Worm (Caenorhabditis elegans) whole organism, L3 larva: ENCODE data around the gene F39H12.1.

Source experiments
- R02D3.7 ChIP-seq: fragments of 150-350 bp; optimal IDR thresholded peaks from 2 replicates; lab custom pipeline; 2014; ENCODE audit warnings: missing biosample characterization, missing genetic modification characterization
- ZK546.5 ChIP-seq: sonication (generic microtip); optimal IDR thresholded peaks from 2 replicates; lab custom pipeline; 2017; ENCODE audit warnings: missing biosample characterization, missing genetic modification characterization
- aly-2 ChIP-seq: fragments of 150-350 bp; optimal IDR thresholded peaks from 2 replicates; lab custom pipeline; 2014; ENCODE audit warnings: missing biosample characterization, missing genetic modification characterization
- ama-1 ChIP-seq: fragments of 150-350 bp; optimal IDR thresholded peaks from 2 replicates; lab custom pipeline; 2018
- ceh-16 ChIP-seq: sonication (generic microtip); optimal IDR thresholded peaks from 2 replicates; lab custom pipeline; 2017; ENCODE audit warnings: missing biosample characterization, missing genetic modification characterization
- ceh-28 ChIP-seq: fragments of 150-350 bp; optimal IDR thresholded peaks from 2 replicates; lab custom pipeline; 2014; ENCODE audit warnings: missing biosample characterization, missing genetic modification reagents, missing genetic modification characterization
- ceh-82 ChIP-seq: fragments of 150-350 bp; optimal IDR thresholded peaks from 2 replicates; lab custom pipeline; 2014; ENCODE audit warnings: missing biosample characterization, missing genetic modification characterization
- ceh-9 ChIP-seq: sonication (generic microtip); optimal IDR thresholded peaks from 2 replicates; lab custom pipeline; 2018; ENCODE audit warnings: missing biosample characterization, missing genetic modification characterization
- daf-12 ChIP-seq: fragments of 150-350 bp; optimal IDR thresholded peaks from 2 replicates; lab custom pipeline; 2014; ENCODE audit warnings: missing biosample characterization, missing genetic modification reagents, missing genetic modification characterization
- egl-27 ChIP-seq: sonication (generic microtip); optimal IDR thresholded peaks from 4 replicates; lab custom pipeline; 2017; ENCODE audit warnings: missing biosample characterization, missing genetic modification reagents, missing genetic modification characterization
- egl-5 ChIP-seq: fragments of 150-350 bp; optimal IDR thresholded peaks from 2 replicates; lab custom pipeline; 2017; ENCODE audit warnings: missing biosample characterization, missing genetic modification reagents, missing genetic modification characterization, inconsistent platforms
- elt-1 ChIP-seq: fragments of 150-350 bp; optimal IDR thresholded peaks from 2 replicates; lab custom pipeline; 2014; ENCODE audit warnings: missing biosample characterization, missing genetic modification characterization
- elt-2 ChIP-seq: sonication (generic microtip); optimal IDR thresholded peaks from 2 replicates; lab custom pipeline; 2016; ENCODE audit warnings: missing genetic modification reagents, mild to moderate bottlenecking, missing genetic modification characterization, missing compliant biosample characterization
- elt-3 ChIP-seq, 3 experiments: fragments of 150-350 bp in 1 of 3; sonication (generic microtip) in 2 of 3; optimal IDR thresholded peaks; 2 replicates in 2 of 3; 4 replicates in 1 of 3; lab custom pipeline; 2014 to 2017; ENCODE audit warnings: missing biosample characterization in 3 of 3, missing genetic modification characterization in 3 of 3
- eor-1 ChIP-seq, 2 experiments: fragments of 150-350 bp; optimal IDR thresholded peaks; 2 replicates each; lab custom pipeline; 2014 to 2018; ENCODE audit warnings: missing biosample characterization in 2 of 2, missing genetic modification characterization in 2 of 2
- fkh-10 ChIP-seq: sonication (generic microtip); optimal IDR thresholded peaks from 2 replicates; lab custom pipeline; 2017; ENCODE audit warnings: missing biosample characterization, missing genetic modification reagents, missing genetic modification characterization
- fkh-2 ChIP-seq: fragments of 150-350 bp; optimal IDR thresholded peaks from 2 replicates; lab custom pipeline; 2014; ENCODE audit warnings: missing biosample characterization, missing genetic modification reagents, missing genetic modification characterization
- fos-1 ChIP-seq: fragments of 150-350 bp; optimal IDR thresholded peaks from 2 replicates; lab custom pipeline; 2014; ENCODE audit warnings: missing biosample characterization, missing genetic modification characterization
- hmg-11 ChIP-seq: sonication (generic microtip); optimal IDR thresholded peaks from 2 replicates; lab custom pipeline; 2016; ENCODE audit warnings: missing genetic modification characterization, missing compliant biosample characterization
- jun-1 ChIP-seq: fragments of 150-350 bp; optimal IDR thresholded peaks from 2 replicates; lab custom pipeline; 2014; ENCODE audit warnings: missing biosample characterization, missing genetic modification reagents, missing genetic modification characterization
- lin-15B ChIP-seq: fragments of 150-350 bp; optimal IDR thresholded peaks from 2 replicates; lab custom pipeline; 2014; ENCODE audit warnings: missing biosample characterization, missing genetic modification characterization
- lin-39 ChIP-seq: fragments of 150-350 bp; optimal IDR thresholded peaks from 2 replicates; lab custom pipeline; 2018; ENCODE audit warnings: missing biosample characterization, missing genetic modification reagents, missing genetic modification characterization
- lsy-12 ChIP-seq: sonication (generic microtip); optimal IDR thresholded peaks from 2 replicates; lab custom pipeline; 2016; ENCODE audit warnings: mild to moderate bottlenecking, missing genetic modification characterization, missing compliant biosample characterization
- mdl-1 ChIP-seq: fragments of 150-350 bp; optimal IDR thresholded peaks from 2 replicates; lab custom pipeline; 2014; ENCODE audit warnings: missing biosample characterization, missing genetic modification characterization
- mml-1 ChIP-seq: fragments of 150-350 bp; sonication (generic microtip); optimal IDR thresholded peaks from 3 replicates; lab custom pipeline; 2014; ENCODE audit warnings: missing biosample characterization, missing genetic modification characterization
- nfya-1 ChIP-seq: sonication (generic microtip); optimal IDR thresholded peaks from 2 replicates; lab custom pipeline; 2017; ENCODE audit warnings: missing genetic modification characterization, mild to moderate bottlenecking, missing compliant biosample characterization, antibody characterized with exemption, moderate library complexity; ENCODE audit not compliant: insufficient read depth
- nhr-11 ChIP-seq: fragments of 150-350 bp; optimal IDR thresholded peaks from 2 replicates; lab custom pipeline; 2014; ENCODE audit warnings: missing biosample characterization, missing genetic modification characterization
- nhr-12 ChIP-seq: fragments of 150-350 bp; optimal IDR thresholded peaks from 2 replicates; lab custom pipeline; 2014; ENCODE audit warnings: missing biosample characterization, missing genetic modification characterization
- nhr-23 ChIP-seq: fragments of 150-350 bp; optimal IDR thresholded peaks from 2 replicates; lab custom pipeline; 2014; ENCODE audit warnings: missing biosample characterization, missing genetic modification reagents, missing genetic modification characterization
- nhr-237 ChIP-seq: fragments of 150-350 bp; optimal IDR thresholded peaks from 2 replicates; lab custom pipeline; 2014; ENCODE audit warnings: missing biosample characterization, missing genetic modification characterization
- nhr-25 ChIP-seq: sonication (generic microtip); optimal IDR thresholded peaks from 2 replicates; lab custom pipeline; 2017; ENCODE audit warnings: missing biosample characterization, missing genetic modification characterization
- nhr-28 ChIP-seq: fragments of 150-350 bp; optimal IDR thresholded peaks from 2 replicates; lab custom pipeline; 2014; ENCODE audit warnings: missing biosample characterization, missing genetic modification characterization
- nhr-43 ChIP-seq: sonication (generic microtip); optimal IDR thresholded peaks from 2 replicates; lab custom pipeline; 2016; ENCODE audit warnings: mild to moderate bottlenecking, missing genetic modification characterization, missing compliant biosample characterization; ENCODE audit not compliant: poor library complexity, severe bottlenecking
- nhr-67 ChIP-seq: fragments of 150-350 bp; optimal IDR thresholded peaks from 2 replicates; lab custom pipeline; 2014; ENCODE audit warnings: missing biosample characterization, missing genetic modification characterization
- nhr-76 ChIP-seq: fragments of 150-350 bp; sonication (generic microtip); optimal IDR thresholded peaks from 5 replicates; lab custom pipeline; 2014; ENCODE audit warnings: missing biosample characterization, missing genetic modification characterization
- nhr-77 ChIP-seq: fragments of 150-350 bp; optimal IDR thresholded peaks from 2 replicates; lab custom pipeline; 2014; ENCODE audit warnings: missing biosample characterization, missing genetic modification characterization
- pha-4 ChIP-seq: fragments of 150-350 bp; optimal IDR thresholded peaks from 2 replicates; lab custom pipeline; 2014; ENCODE audit warnings: missing biosample characterization, missing genetic modification reagents, missing genetic modification characterization
- pqm-1 ChIP-seq: fragments of 150-350 bp; optimal IDR thresholded peaks from 2 replicates; lab custom pipeline; 2017; ENCODE audit warnings: missing biosample characterization, missing genetic modification characterization, inconsistent platforms
- sea-2 ChIP-seq: fragments of 150-350 bp; sonication (generic microtip); optimal IDR thresholded peaks from 4 replicates; lab custom pipeline; 2014; ENCODE audit warnings: missing biosample characterization, missing genetic modification reagents, missing genetic modification characterization
- skn-1 ChIP-seq: fragments of 150-350 bp; optimal IDR thresholded peaks from 2 replicates; lab custom pipeline; 2014; ENCODE audit warnings: missing biosample characterization, missing genetic modification characterization
- snpc-4 ChIP-seq: fragments of 150-350 bp; optimal IDR thresholded peaks from 2 replicates; lab custom pipeline; 2014; ENCODE audit warnings: missing biosample characterization, missing genetic modification characterization
- tbx-2 ChIP-seq: sonication (generic microtip); optimal IDR thresholded peaks from 2 replicates; lab custom pipeline; 2016; ENCODE audit warnings: mild to moderate bottlenecking, missing genetic modification characterization, missing compliant biosample characterization
- unc-39 ChIP-seq: sonication (generic microtip); optimal IDR thresholded peaks from 4 replicates; lab custom pipeline; 2017; ENCODE audit warnings: missing biosample characterization, missing genetic modification characterization
- unc-62 ChIP-seq: fragments of 150-350 bp; sonication (generic microtip); optimal IDR thresholded peaks from 4 replicates; lab custom pipeline; 2014; ENCODE audit warnings: missing biosample characterization, missing genetic modification reagents, missing genetic modification characterization
- zag-1 ChIP-seq: fragments of 150-350 bp; optimal IDR thresholded peaks from 2 replicates; lab custom pipeline; 2014; ENCODE audit warnings: missing biosample characterization, missing genetic modification characterization
- ztf-11 ChIP-seq: fragments of 150-350 bp; optimal IDR thresholded peaks from 2 replicates; lab custom pipeline; 2014; ENCODE audit warnings: missing biosample characterization, missing genetic modification characterization
- ztf-4 ChIP-seq: fragments of 150-350 bp; optimal IDR thresholded peaks from 2 replicates; lab custom pipeline; 2014; ENCODE audit warnings: missing biosample characterization, missing genetic modification characterization

Gene F39H12.1

ce11 chrX:863478-863877 lies 28.9 kb downstream of the F39H12.1 start, which contains the start of gene cdo-1:
TSS of gene cdo-1 (minus strand) at chrX:863578.
- no peak for TF ChIP-seq nhr-43 (tag; lab: Kevin White, UChicago)
- TF ChIP-seq ceh-82 (tag; lab: Kevin White, UChicago), result no peak
- no peak for TF ChIP-seq tbx-2 (tag; lab: Kevin White, UChicago)
- no peak for TF ChIP-seq ztf-4 (tag; lab: Kevin White, UChicago)
- no peak for TF ChIP-seq elt-1

ce11 chrX:864293-864731 lies 29.7 kb downstream of the F39H12.1 start:
- TF ChIP-seq nhr-12 (tag; lab: Kevin White, UChicago), result no peak
- no peak for TF ChIP-seq fkh-2 (tag; lab: Kevin White, UChicago)
- TF ChIP-seq ceh-16, result no peak
- no peak for TF ChIP-seq snpc-4
- TF ChIP-seq elt-2 (tag; lab: Kevin White, UChicago), result no peak
- no peak for TF ChIP-seq R02D3.7 (tag; lab: Kevin White, UChicago)
- TF ChIP-seq mml-1, result no peak
- no peak for TF ChIP-seq lin-15B (tag; lab: Kevin White, UChicago)
- peak; percentile 29 for TF ChIP-seq nfya-1 (tag; lab: Kevin White, UChicago)
- TF ChIP-seq lin-39 (tag; lab: Kevin White, UChicago), result no peak
- peak; percentile 71 for TF ChIP-seq jun-1 (tag; lab: Kevin White, UChicago)
- no peak for TF ChIP-seq ztf-11 (tag; lab: Kevin White, UChicago)
- TF ChIP-seq egl-5, result no peak
- no peak for TF ChIP-seq unc-62 (GFP tag; lab: Kevin White, UChicago)
- peak; percentile 90 for TF ChIP-seq nhr-25 (tag; lab: Kevin White, UChicago)
- TF ChIP-seq nhr-23 (tag; lab: Kevin White, UChicago), result peak; percentile 92
- TF ChIP-seq pha-4, result no peak
- peak; percentile 39 for TF ChIP-seq lsy-12 (tag; lab: Kevin White, UChicago)
- no peak for TF ChIP-seq ceh-82 (tag; lab: Kevin White, UChicago)
- no peak for TF ChIP-seq sea-2
- no peak for TF ChIP-seq egl-27
- peak; percentile 91 for TF ChIP-seq nhr-43 (tag; lab: Kevin White, UChicago)
- no peak for TF ChIP-seq nhr-77 (tag; lab: Kevin White, UChicago)
- TF ChIP-seq daf-12, result no peak
- no peak for TF ChIP-seq pqm-1 (tag; lab: Kevin White, UChicago)
- TF ChIP-seq tbx-2 (tag; lab: Kevin White, UChicago), result peak; percentile 45
- TF ChIP-seq ZK546.5, result no peak
- TF ChIP-seq ztf-4 (tag; lab: Kevin White, UChicago), result peak; percentile 59
- no peak for TF ChIP-seq nhr-67 (tag; lab: Kevin White, UChicago)
- no peak for TF ChIP-seq skn-1 (tag; lab: Kevin White, UChicago)
- no peak for TF ChIP-seq nhr-11 (tag; lab: Kevin White, UChicago)
- peak; percentile 48 to 94 (median 70) for TF ChIP-seq elt-3 (tag; optimal IDR thresholded peaks at IDR 0.05; lab: Kevin White, UChicago)
- no peak for TF ChIP-seq hmg-11 (tag; lab: Kevin White, UChicago)
- peak; percentile 24 for TF ChIP-seq ama-1 (lab: Kevin White, UChicago)
- no peak for TF ChIP-seq eor-1 (tag; optimal IDR thresholded peaks at IDR 0.05; lab: Kevin White, UChicago)
- no peak for TF ChIP-seq unc-39 (tag; lab: Kevin White, UChicago)
- no peak for TF ChIP-seq fkh-10 (GFP tag; lab: Kevin White, UChicago)
- TF ChIP-seq nhr-28 (tag; lab: Kevin White, UChicago), result no peak
- no peak for TF ChIP-seq zag-1 (tag; lab: Kevin White, UChicago)
- TF ChIP-seq elt-1, result no peak
- TF ChIP-seq nhr-76 (tag; lab: Kevin White, UChicago), result no peak
- no peak for TF ChIP-seq aly-2 (tag; lab: Kevin White, UChicago)
- no peak for TF ChIP-seq nhr-237 (tag; lab: Kevin White, UChicago)
- peak; percentile 69 for TF ChIP-seq mdl-1 (tag; lab: Kevin White, UChicago)
- no peak for TF ChIP-seq ceh-9 (tag; lab: Kevin White, UChicago)
- TF ChIP-seq ceh-28, result peak; percentile 10
- TF ChIP-seq fos-1, result no peak
